Fruit fly (Drosophila melanogaster) whole organism, embryonic: ENCODE measurements around the gene CG14903.

Source experiments
- Awh ChIP-seq: fragments of 200-800 bp; sonication (Bioruptor generic); IDR thresholded peaks from 2 replicates; pipeline ENCODE4, ENCODE4 v1.3.6; 2022; ENCODE audit warnings: missing biosample characterization, missing genetic modification characterization
- BEAF-32 ChIP-seq: fragments of 200-800 bp; sonication (Bioruptor generic); optimal IDR thresholded peaks from 3 replicates; lab custom pipeline; 2017; ENCODE audit warnings: missing biosample characterization, missing genetic modification characterization, mild to moderate bottlenecking, moderate library complexity, missing genetic modification reagents
- Bdp1 ChIP-seq: fragments of 200-800 bp; sonication (Bioruptor generic); optimal IDR thresholded peaks from 3 replicates; lab custom pipeline; 2016; ENCODE audit warnings: missing biosample characterization, missing genetic modification characterization
- CG10274 ChIP-seq: fragments of 200-800 bp; sonication (Bioruptor generic); optimal IDR thresholded peaks from 3 replicates; lab custom pipeline; 2017; ENCODE audit warnings: missing biosample characterization, mild to moderate bottlenecking, missing genetic modification characterization
- CG10654 ChIP-seq: fragments of 200-800 bp; sonication (Bioruptor generic); optimal IDR thresholded peaks from 2 replicates; lab custom pipeline; 2016; ENCODE audit warnings: missing biosample characterization, missing genetic modification characterization
- CG14860 ChIP-seq: fragments of 200-800 bp; sonication (Bioruptor generic); IDR thresholded peaks from 3 replicates; pipeline ENCODE4 v1.3.6; 2022; ENCODE audit warnings: missing biosample characterization, missing genetic modification characterization; ENCODE audit not compliant: partially characterized antibody
- CG15269 ChIP-seq: fragments of 200-800 bp; sonication (Bioruptor generic); optimal IDR thresholded peaks from 2 replicates; lab custom pipeline; 2018; ENCODE audit warnings: missing biosample characterization, mild to moderate bottlenecking, missing genetic modification characterization, moderate library complexity
- CG15479 ChIP-seq: fragments of 200-800 bp; sonication (Bioruptor generic); optimal IDR thresholded peaks from 3 replicates; lab custom pipeline; 2019; ENCODE audit warnings: missing biosample characterization, mild to moderate bottlenecking, missing genetic modification characterization, moderate library complexity
- CG17385 ChIP-seq: fragments of 200-800 bp; sonication (Bioruptor generic); optimal IDR thresholded peaks from 3 replicates; lab custom pipeline; 2018; ENCODE audit warnings: missing biosample characterization, mild to moderate bottlenecking, missing genetic modification characterization
- CG18476 ChIP-seq: fragments of 200-800 bp; sonication (Bioruptor generic); optimal IDR thresholded peaks from 2 replicates; lab custom pipeline; 2016; ENCODE audit warnings: missing biosample characterization, mild to moderate bottlenecking, missing genetic modification characterization
- CG2202 ChIP-seq: fragments of 200-800 bp; sonication (Bioruptor generic); optimal IDR thresholded peaks from 2 replicates; lab custom pipeline; 2018; ENCODE audit warnings: missing biosample characterization, mild to moderate bottlenecking, missing genetic modification characterization
- CG4282 ChIP-seq: fragments of 200-800 bp; sonication (Bioruptor generic); optimal IDR thresholded peaks from 2 replicates; lab custom pipeline; 2016; ENCODE audit warnings: missing biosample characterization, missing genetic modification characterization
- CG4730 ChIP-seq: fragments of 200-800 bp; sonication (Bioruptor generic); IDR thresholded peaks from 2 replicates; pipeline ENCODE4 v1.3.6; 2022; ENCODE audit warnings: missing biosample characterization, missing genetic modification characterization
- CG4820 ChIP-seq: fragments of 200-800 bp; sonication (Bioruptor generic); optimal IDR thresholded peaks from 3 replicates; lab custom pipeline; 2016; ENCODE audit warnings: missing biosample characterization, missing genetic modification characterization
- CG7357 ChIP-seq: fragments of 200-800 bp; sonication (Bioruptor generic); IDR thresholded peaks from 3 replicates; pipeline ENCODE4 v1.3.6; 2022; ENCODE audit warnings: missing biosample characterization, missing genetic modification characterization
- CG8765 ChIP-seq: fragments of 200-800 bp; sonication (Bioruptor generic); IDR thresholded peaks from 2 replicates; pipeline ENCODE4 v1.3.6; 2022; ENCODE audit warnings: missing biosample characterization, missing genetic modification characterization
- CG9797 ChIP-seq: fragments of 200-800 bp; sonication (Bioruptor generic); optimal IDR thresholded peaks from 3 replicates; lab custom pipeline; 2018; ENCODE audit warnings: missing biosample characterization, mild to moderate bottlenecking, missing genetic modification characterization
- CTCF ChIP-seq: fragments of 200-800 bp; sonication (Bioruptor generic); optimal IDR thresholded peaks from 2 replicates; lab custom pipeline; 2017; ENCODE audit warnings: missing biosample characterization, mild to moderate bottlenecking, missing genetic modification characterization, moderate library complexity
- Chrac-16 ChIP-seq: fragments of 200-800 bp; sonication (Bioruptor generic); optimal IDR thresholded peaks from 3 replicates; lab custom pipeline; 2016; ENCODE audit warnings: missing biosample characterization, missing genetic modification characterization
- D19A ChIP-seq: fragments of 200-800 bp; optimal IDR thresholded peaks from 3 replicates; lab custom pipeline; 2019; ENCODE audit warnings: missing biosample characterization, mild to moderate bottlenecking, missing genetic modification characterization, moderate library complexity
- Dek ChIP-seq: fragments of 200-800 bp; sonication (Bioruptor generic); optimal IDR thresholded peaks from 3 replicates; lab custom pipeline; 2019; ENCODE audit warnings: missing biosample characterization, mild to moderate bottlenecking, missing genetic modification characterization, moderate library complexity
- Dfd ChIP-seq, 2 experiments: fragments of >200 bp; optimal IDR thresholded peaks; 2 replicates each; lab custom pipeline; 2017; ENCODE audit warnings: missing biosample characterization in 2 of 2, missing genetic modification characterization in 2 of 2
- Drgx ChIP-seq: fragments of 200-800 bp; sonication (Bioruptor generic); IDR thresholded peaks from 2 replicates; pipeline ENCODE4 v1.3.6; 2022; ENCODE audit warnings: missing biosample characterization, missing genetic modification characterization
- GATAe ChIP-seq: fragments of 200-800 bp; sonication (Bioruptor generic); conservative IDR thresholded peaks from 2 replicates; pipeline ENCODE4 v1.3.6; 2022; ENCODE audit warnings: missing biosample characterization, missing genetic modification characterization
- H2.0 ChIP-seq: fragments of 200-800 bp; sonication (Bioruptor generic); IDR thresholded peaks from 2 replicates; pipeline ENCODE4 v1.3.6; 2022; ENCODE audit warnings: missing biosample characterization, missing genetic modification characterization
- Hr39 ChIP-seq: fragments of >200 bp; optimal IDR thresholded peaks from 2 replicates; lab custom pipeline; 2017
- Med ChIP-seq: fragments of 200-800 bp; sonication (Bioruptor generic); peaks from one replicate; lab custom pipeline; 2016; ENCODE audit warnings: missing biosample characterization, missing genetic modification characterization, mild to moderate bottlenecking, inconsistent platforms, moderate library complexity
- NC2α ChIP-seq: fragments of 200-800 bp; sonication (Bioruptor generic); optimal IDR thresholded peaks from 2 replicates; lab custom pipeline; 2016; ENCODE audit warnings: missing biosample characterization, missing genetic modification characterization
- Nf-YC ChIP-seq: fragments of 200-800 bp; optimal IDR thresholded peaks from 3 replicates; lab custom pipeline; 2019; ENCODE audit warnings: missing biosample characterization, mild to moderate bottlenecking, missing genetic modification characterization, moderate library complexity
- NfI ChIP-seq: fragments of 200-800 bp; sonication (Bioruptor generic); optimal IDR thresholded peaks from 3 replicates; lab custom pipeline; 2018; ENCODE audit warnings: missing biosample characterization, mild to moderate bottlenecking, missing genetic modification characterization, moderate library complexity
- Rx ChIP-seq: fragments of 200-800 bp; sonication (Bioruptor generic); IDR thresholded peaks from 2 replicates; pipeline ENCODE4 v1.3.6; 2022; ENCODE audit warnings: missing biosample characterization, missing genetic modification characterization
- Stat92E ChIP-seq, 3 experiments: fragments of >200 bp in 2 of 3; fragments of 200-800 bp in 1 of 3; sonication (Bioruptor generic) in 1 of 3; optimal IDR thresholded peaks; 2 replicates each; lab custom pipeline; 2017 to 2019; ENCODE audit warnings: missing biosample characterization in 3 of 3, missing genetic modification characterization in 3 of 3, mild to moderate bottlenecking in 1 of 3, moderate library complexity in 1 of 3
- amos ChIP-seq: fragments of 200-800 bp; sonication (Bioruptor generic); IDR thresholded peaks from 2 replicates; pipeline ENCODE4 v1.3.6; 2022; ENCODE audit warnings: missing biosample characterization, missing genetic modification characterization; ENCODE audit not compliant: partially characterized antibody
- chinmo ChIP-seq: fragments of 200-800 bp; sonication (Bioruptor generic); IDR thresholded peaks from 4 replicates; pipeline ENCODE4 v1.3.6; 2022; ENCODE audit warnings: missing biosample characterization, missing genetic modification characterization; ENCODE audit not compliant: partially characterized antibody
- grn ChIP-seq: fragments of 200-800 bp; sonication (Bioruptor generic); optimal IDR thresholded peaks from 3 replicates; lab custom pipeline; 2017; ENCODE audit warnings: missing biosample characterization, missing genetic modification characterization
- ham ChIP-seq: fragments of 200-800 bp; sonication (Bioruptor generic); IDR thresholded peaks from 2 replicates; pipeline ENCODE4 v1.3.6; 2022; ENCODE audit warnings: missing biosample characterization, missing genetic modification characterization
- kni ChIP-seq: fragments of 200-800 bp; sonication (Bioruptor generic); optimal IDR thresholded peaks from 3 replicates; lab custom pipeline; 2017; ENCODE audit warnings: mild to moderate bottlenecking, missing biosample characterization, missing genetic modification reagents, missing genetic modification characterization
- lab ChIP-seq: fragments of 200-800 bp; sonication (Bioruptor generic); optimal IDR thresholded peaks from 3 replicates; lab custom pipeline; 2017; ENCODE audit warnings: missing biosample characterization, missing genetic modification characterization, mild to moderate bottlenecking, moderate library complexity, missing genetic modification reagents
- nerfin-1 ChIP-seq: fragments of 200-800 bp; sonication (Bioruptor generic); optimal IDR thresholded peaks from 3 replicates; lab custom pipeline; 2019; ENCODE audit warnings: missing biosample characterization, mild to moderate bottlenecking, missing genetic modification characterization, moderate library complexity
- prd ChIP-seq, 3 experiments: fragments of >200 bp in 2 of 3; fragments of 200-800 bp in 1 of 3; sonication (Bioruptor generic) in 1 of 3; optimal IDR thresholded peaks in 2 of 3; IDR thresholded peaks in 1 of 3; 2 replicates in 2 of 3; 3 replicates in 1 of 3; pipeline versions ENCODE4 v1.3.6 to Lab custom; 2017 to 2022; ENCODE audit warnings: missing biosample characterization in 1 of 3, missing genetic modification characterization in 1 of 3
- repo ChIP-seq: fragments of 200-800 bp; sonication (Bioruptor generic); optimal IDR thresholded peaks from 2 replicates; lab custom pipeline; 2016; ENCODE audit warnings: missing biosample characterization, missing genetic modification characterization
- sqz ChIP-seq: fragments of 200-800 bp; sonication (Bioruptor generic); optimal IDR thresholded peaks from 3 replicates; lab custom pipeline; 2018; ENCODE audit warnings: missing biosample characterization, mild to moderate bottlenecking, missing genetic modification characterization
- toy ChIP-seq: fragments of 200-800 bp; sonication (Bioruptor generic); IDR thresholded peaks from 2 replicates; pipeline ENCODE4 v1.3.6; 2022; ENCODE audit warnings: missing biosample characterization, missing genetic modification characterization
- trem ChIP-seq: fragments of 200-800 bp; optimal IDR thresholded peaks from 3 replicates; lab custom pipeline; 2019; ENCODE audit warnings: missing biosample characterization, mild to moderate bottlenecking, missing genetic modification characterization, moderate library complexity
- vfl ChIP-seq: fragments of 200-800 bp; sonication (Bioruptor generic); optimal IDR thresholded peaks from 2 replicates; lab custom pipeline; 2016; ENCODE audit warnings: missing biosample characterization, missing genetic modification characterization
- zen ChIP-seq: fragments of 200-800 bp; sonication (Bioruptor generic); optimal IDR thresholded peaks from 3 replicates; lab custom pipeline; 2018; ENCODE audit warnings: missing biosample characterization, mild to moderate bottlenecking, missing genetic modification characterization, moderate library complexity

The CG14903 gene

DNA sequence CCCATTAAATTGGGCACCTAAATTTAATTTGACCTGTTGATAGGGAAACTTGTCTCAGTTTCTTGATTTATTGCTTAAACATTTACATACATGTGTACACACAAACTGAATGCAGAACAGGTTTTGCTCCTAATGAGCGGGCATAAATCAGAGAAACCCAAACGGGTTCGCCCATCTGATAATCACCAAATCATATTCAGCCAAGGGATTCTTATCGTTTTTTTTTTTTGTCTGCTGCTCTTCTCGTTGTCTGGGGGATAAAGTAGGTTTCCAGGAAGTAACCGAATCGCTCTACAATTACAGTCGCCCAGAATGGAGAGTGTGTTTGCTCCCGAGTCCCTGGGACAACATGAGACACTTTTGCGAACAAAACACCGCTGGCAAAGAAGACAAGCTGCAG, 27.8 kb downstream of the CG14903 start:
- TF ChIP-seq CG15479 (GFP tag; lab: Kevin White, UChicago) (no peak), kni (peak; percentile 4), CG7357 (GFP tag; lab: Robert Waterston, UW) (no peak), Chrac-16 (GFP tag; lab: Kevin White, UChicago) (no peak), CG14860 (GFP tag; lab: Robert Waterston, UW) (no peak), zen (tag; lab: Kevin White, UChicago) (peak; percentile 55), sqz (peak; percentile 67), CG9797 (GFP tag; lab: Kevin White, UChicago) (no peak), Awh (peak; percentile 41; the same call in 1 of the 2 replicates), chinmo (GFP tag; lab: Robert Waterston, UW) (0 out of 4 replicates have a peak, but pooled peaks have one; percentile 19), Nf-YC (tag; lab: Kevin White, UChicago) (no peak), CG17385 (GFP tag; lab: Kevin White, UChicago) (no peak), CG15269 (tag; lab: Kevin White, UChicago) (peak; percentile 17), Stat92E (GFP tag; optimal IDR thresholded peaks at IDR 0.05; lab: Kevin White, UChicago) (peak in 1 of 3 experiments; percentile 28), Bdp1 (no peak), grn (GFP tag; lab: Kevin White, UChicago) (peak; percentile 69)

DNA sequence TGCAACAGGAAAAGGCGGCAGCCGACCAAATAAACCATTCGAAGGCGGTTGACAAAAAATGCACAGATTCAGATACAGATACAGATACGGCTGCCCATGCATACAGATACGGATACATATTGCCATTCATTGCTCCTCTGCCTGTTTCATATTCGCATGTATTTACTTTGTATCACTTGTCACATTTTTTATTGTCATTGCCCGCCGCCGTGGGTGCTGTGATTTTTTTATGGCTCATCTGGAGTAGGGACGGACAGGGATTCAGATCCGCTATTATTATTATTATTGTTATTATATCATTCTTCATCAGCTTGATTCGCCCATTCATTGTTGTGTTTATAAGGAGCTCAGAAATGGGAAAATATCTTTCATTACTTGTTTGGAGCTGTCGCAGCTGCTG, 31.0 kb downstream of the CG14903 start:
- TF ChIP-seq CG9797 (GFP tag; lab: Kevin White, UChicago) (no peak), toy (GFP tag; lab: Robert Waterston, UW) (no peak), CG4282 (GFP tag; lab: Kevin White, UChicago) (no peak), GATAe (no peak), CG18476 (no peak), CG2202 (tag; lab: Kevin White, UChicago) (no peak), ham (GFP tag; lab: Robert Waterston, UW) (no peak), CG10274 (no peak), Hr39 (no peak), Rx (GFP tag; lab: Robert Waterston, UW) (no peak)

DNA sequence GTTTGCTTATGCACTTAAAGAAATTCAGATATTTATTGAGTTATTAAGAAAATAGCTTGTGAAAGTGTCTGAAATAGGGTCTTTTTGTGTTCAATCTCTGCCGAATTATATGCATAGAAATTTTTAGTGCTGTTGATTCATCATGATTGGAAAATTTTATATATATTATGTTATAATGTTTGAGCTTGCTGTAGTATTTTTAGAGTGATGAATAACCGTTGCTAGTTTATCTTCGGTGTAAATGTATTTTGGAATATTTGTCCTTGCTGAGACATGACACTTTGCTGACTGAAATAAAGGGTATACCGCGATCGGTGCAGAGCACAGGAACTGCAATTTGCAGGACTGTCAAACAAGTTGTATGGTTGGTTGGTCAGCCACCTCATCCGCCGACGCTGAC, 31.6 kb downstream of the CG14903 start:
- TF ChIP-seq repo, result no peak
- TF ChIP-seq CG10654, result no peak
- TF ChIP-seq trem (tag; lab: Kevin White, UChicago), result no peak
- TF ChIP-seq D19A, result peak; percentile 76
- no peak for TF ChIP-seq CG8765 (GFP tag; lab: Robert Waterston, UW)
- TF ChIP-seq Med (GFP tag; lab: Kevin White, UChicago), result peak; percentile 14
- no peak for TF ChIP-seq BEAF-32 (GFP tag; lab: Kevin White, UChicago)
- TF ChIP-seq, all 482 proteins: peak for 2

DNA sequence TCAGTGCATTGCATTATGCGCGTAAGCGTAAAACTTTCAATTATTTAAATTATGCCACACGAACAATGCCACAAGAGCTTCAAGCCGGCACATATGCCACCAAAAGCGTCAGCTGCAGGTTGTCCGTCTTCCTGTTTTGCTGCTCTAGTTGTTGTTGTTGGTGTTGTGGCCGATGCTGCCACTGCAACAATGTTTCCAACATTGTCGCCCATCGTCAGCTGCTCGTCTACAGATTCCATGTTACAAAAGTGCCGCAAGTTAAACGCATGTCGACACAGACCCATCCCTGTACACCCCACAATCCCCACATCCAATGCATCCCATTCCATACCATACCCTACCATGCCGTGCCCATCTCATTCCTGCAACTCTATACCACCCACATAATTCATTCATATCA, 32.3 kb downstream of the CG14903 start:
- TF ChIP-seq lab (no peak), nerfin-1 (tag; lab: Kevin White, UChicago) (no peak)
- TF ChIP-seq, all 482 proteins: peak for 0

DNA sequence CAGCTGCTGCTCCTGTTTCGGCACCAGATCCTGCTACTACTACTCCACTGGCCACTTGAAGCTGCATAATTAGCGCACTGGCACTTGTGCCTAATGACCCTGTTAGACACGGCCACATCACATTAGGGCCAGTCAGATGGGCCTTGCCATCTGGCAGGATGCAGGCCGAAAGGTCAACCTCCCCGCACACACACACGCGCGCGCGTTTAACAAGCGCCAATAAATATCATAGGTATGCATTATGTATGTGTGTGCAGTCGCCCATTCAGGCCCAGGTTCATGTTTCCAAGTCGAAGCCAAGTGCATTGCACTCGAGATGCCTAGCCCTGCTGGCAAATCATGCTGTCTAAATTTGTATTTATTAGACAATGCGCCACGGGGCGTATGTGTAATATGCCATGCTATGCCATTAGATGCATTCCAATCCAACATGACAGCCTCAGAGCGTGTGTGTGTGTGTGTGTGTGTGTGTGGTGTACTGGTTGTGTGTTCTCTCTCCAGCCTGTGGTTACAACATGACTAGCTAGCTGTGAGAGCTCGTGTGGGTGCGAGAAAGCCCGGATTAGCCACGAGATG, 34.6 kb downstream of the CG14903 start:
- TF ChIP-seq CG4820 (GFP tag; lab: Kevin White, UChicago) (no peak), Drgx (GFP tag; lab: Robert Waterston, UW) (no peak), NC2α (GFP tag; lab: Kevin White, UChicago) (no peak), CG4730 (GFP tag; lab: Robert Waterston, UW) (no peak), amos (GFP tag; lab: Robert Waterston, UW) (no peak), vfl (no peak), Dek (tag; lab: Kevin White, UChicago) (no peak), Dfd (GFP tag; optimal IDR thresholded peaks at IDR 0.05; lab: Kevin White, UChicago) (peak in 1 of 2 experiments; percentile 94), prd (optimal IDR thresholded peaks at IDR 0.05; lab: Kevin White, UChicago) (no peak), prd (GFP tag; IDR thresholded peaks at IDR 0.05; lab: Robert Waterston, UW) (0 out of 3 replicates have a peak, but pooled peaks have one; percentile 8), H2.0 (no peak), NfI (GFP tag; lab: Kevin White, UChicago) (no peak), CTCF (GFP tag; lab: Kevin White, UChicago) (no peak)
